Fruit fly (Drosophila melanogaster): ENCODE data around the gene Tango10.

Gene Tango10

DNA sequence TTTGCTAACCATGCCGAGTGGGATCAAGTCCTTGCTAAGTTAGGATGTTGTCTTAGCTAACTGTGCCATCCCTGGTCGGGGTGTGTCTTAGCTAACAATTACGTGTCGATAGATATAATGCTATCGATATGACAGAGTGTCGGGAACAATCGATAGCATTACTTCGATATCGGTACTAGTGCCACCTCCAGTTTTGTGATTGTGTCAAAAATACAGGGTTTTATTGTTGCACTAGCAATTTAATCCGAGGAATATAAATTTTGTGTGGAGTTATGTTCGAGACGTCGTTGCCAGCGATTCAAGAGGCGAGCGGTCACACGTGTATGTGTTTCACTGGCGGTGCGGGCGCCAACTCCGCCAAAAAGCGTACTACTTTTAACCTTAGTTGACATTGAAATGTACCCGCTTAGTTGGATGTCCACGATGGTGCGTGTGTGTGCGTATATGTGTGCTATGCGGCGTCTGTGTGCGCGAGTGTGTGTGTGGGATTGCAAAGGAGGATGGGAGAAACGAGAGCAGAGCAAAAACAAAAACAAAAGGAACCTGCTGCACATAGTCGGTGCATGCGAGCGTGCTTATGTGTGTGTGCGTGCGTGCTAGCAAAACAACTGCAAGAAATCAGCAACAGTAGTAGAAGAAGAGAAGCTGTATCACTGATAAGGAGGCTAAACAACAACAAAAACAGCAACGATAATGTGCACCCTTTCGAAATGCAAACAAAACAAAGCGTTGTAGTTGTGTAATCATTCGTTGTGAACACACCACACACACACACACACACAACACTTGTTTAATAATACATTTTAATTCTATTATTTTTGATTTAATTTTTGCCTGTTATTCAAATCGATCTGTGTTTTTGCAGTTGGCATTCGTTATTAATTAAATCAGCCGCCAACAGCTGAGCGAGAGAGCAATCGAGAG is 24.8 kb upstream of the Tango10 start, which contains the start of gene PhKgamma (continued):
- TF ChIP-seq CG15514 (GFP tag; optimal IDR thresholded peaks at IDR 0.05) (peak; percentile 92), CG1024 (GFP tag; IDR thresholded peaks at IDR 0.05) (no peak), CG1233 (GFP tag; optimal IDR thresholded peaks at IDR 0.05) (no peak), CG10979 (tag; optimal IDR thresholded peaks at IDR 0.05) (no peak), CG10431 (GFP tag; optimal IDR thresholded peaks at IDR 0.05) (no peak), CG12942 (GFP tag; optimal IDR thresholded peaks at IDR 0.05) (peak; percentile 29), Ets97D (GFP tag; optimal IDR thresholded peaks at IDR 0.05) (peak; percentile 88), eve (GFP tag; optimal IDR thresholded peaks at IDR 0.05) (no peak), CG42726 (GFP tag; IDR thresholded peaks at IDR 0.05; ENCODE audit: partially characterized antibody) (peak; percentile 87), gfzf (GFP tag; optimal IDR thresholded peaks at IDR 0.05) (peak; percentile 69), CG6854 (GFP tag; optimal IDR thresholded peaks at IDR 0.05) (peak; percentile 33), corto (GFP tag; optimal IDR thresholded peaks at IDR 0.05) (no peak), fd64A (GFP tag; optimal IDR thresholded peaks at IDR 0.05) (peak; percentile 19), CG30431 (GFP tag; optimal IDR thresholded peaks at IDR 0.05) (no peak), CG4360 (GFP tag; IDR thresholded peaks at IDR 0.05) (peak; percentile 61), exex (tag; optimal IDR thresholded peaks at IDR 0.05) (peak; percentile 51), insv (GFP tag; optimal IDR thresholded peaks at IDR 0.05) (peak in 1 of 2 experiments; percentile 63), maf-S (GFP tag; optimal IDR thresholded peaks at IDR 0.05) (no peak), nerfin-1 (tag; optimal IDR thresholded peaks at IDR 0.05) (peak; percentile 61), nerfin-2 (GFP tag; IDR thresholded peaks at IDR 0.05; ENCODE audit: partially characterized antibody) (peak; percentile 81), Abd-B (GFP tag; optimal IDR thresholded peaks at IDR 0.05) (no peak), Hand (GFP tag; optimal IDR thresholded peaks at IDR 0.05) (peak; percentile 33), Hmx (GFP tag; optimal IDR thresholded peaks at IDR 0.05) (no peak), NK7.1 (GFP tag; optimal IDR thresholded peaks at IDR 0.05) (no peak), zfh1 (GFP tag; IDR thresholded peaks at IDR 0.05) (0 out of 3 replicates have a peak, but pooled peaks have one; percentile 15), CG1792 (GFP tag; optimal IDR thresholded peaks at IDR 0.05) (no peak), CG13424 (tag; optimal IDR thresholded peaks at IDR 0.05) (peak; percentile 8), NFAT (GFP tag; IDR thresholded peaks at IDR 0.05) (peak; percentile 42; the same call in 1 of the 2 replicates), yki (optimal IDR thresholded peaks at IDR 0.05) (peak; percentile 30), Antp (GFP tag; optimal IDR thresholded peaks at IDR 0.05) (peak; percentile 15), CG2712 (tag; optimal IDR thresholded peaks at IDR 0.05) (peak; percentile 43), ERR (GFP tag; optimal IDR thresholded peaks at IDR 0.05) (peak; percentile 99), Mad (GFP tag; optimal IDR thresholded peaks at IDR 0.05) (peak; percentile 19), fd3F (GFP tag; optimal IDR thresholded peaks at IDR 0.05) (no peak), BEAF-32 (GFP tag; optimal IDR thresholded peaks at IDR 0.05) (peak; percentile 95), Xbp1 (GFP tag; optimal IDR thresholded peaks at IDR 0.05) (peak; percentile 99), B-H2 (GFP tag; optimal IDR thresholded peaks at IDR 0.05) (peak; percentile 60), CG10267 (tag; optimal IDR thresholded peaks at IDR 0.05) (peak; percentile 64), CG7271 (tag; optimal IDR thresholded peaks at IDR 0.05) (no peak), CG12219 (GFP tag; optimal IDR thresholded peaks at IDR 0.05) (no peak), oc (tag; optimal IDR thresholded peaks at IDR 0.05) (peak; percentile 40), CG6272 (GFP tag; IDR thresholded peaks at IDR 0.05) (0 out of 2 replicates have a peak, but pooled peaks have one; percentile 8), Scr (GFP tag; IDR thresholded peaks at IDR 0.05; ENCODE audit: partially characterized antibody) (peak; percentile 89), PHDP (tag; optimal IDR thresholded peaks at IDR 0.05) (peak; percentile 11), bigmax (GFP tag; optimal IDR thresholded peaks at IDR 0.05) (peak; percentile 22), unpg (GFP tag; optimal IDR thresholded peaks at IDR 0.05) (no peak), Nf-YB (GFP tag; optimal IDR thresholded peaks at IDR 0.05) (peak; percentile 10), p53 (GFP tag; optimal IDR thresholded peaks at IDR 0.05) (peak; percentile 57)
